Worm (Caenorhabditis elegans) whole organism, L3 larva: ENCODE measurements around the gene nep-11.
A peak's percentile ranks its signal among the peaks of the same experiment; 100 is the strongest.

ENCODE experiments used
- R02D3.7 ChIP-seq: fragments of 150-350 bp; optimal IDR thresholded peaks from 2 replicates; lab custom pipeline; 2014; ENCODE audit warnings: missing biosample characterization, missing genetic modification characterization
- ZK546.5 ChIP-seq: sonication (generic microtip); optimal IDR thresholded peaks from 2 replicates; lab custom pipeline; 2017; ENCODE audit warnings: missing biosample characterization, missing genetic modification characterization
- aly-2 ChIP-seq: fragments of 150-350 bp; optimal IDR thresholded peaks from 2 replicates; lab custom pipeline; 2014; ENCODE audit warnings: missing biosample characterization, missing genetic modification characterization
- ama-1 ChIP-seq: fragments of 150-350 bp; optimal IDR thresholded peaks from 2 replicates; lab custom pipeline; 2018
- ceh-82 ChIP-seq: fragments of 150-350 bp; optimal IDR thresholded peaks from 2 replicates; lab custom pipeline; 2014; ENCODE audit warnings: missing biosample characterization, missing genetic modification characterization
- ceh-9 ChIP-seq: sonication (generic microtip); optimal IDR thresholded peaks from 2 replicates; lab custom pipeline; 2018; ENCODE audit warnings: missing biosample characterization, missing genetic modification characterization
- daf-12 ChIP-seq: fragments of 150-350 bp; optimal IDR thresholded peaks from 2 replicates; lab custom pipeline; 2014; ENCODE audit warnings: missing biosample characterization, missing genetic modification reagents, missing genetic modification characterization
- egl-27 ChIP-seq: sonication (generic microtip); optimal IDR thresholded peaks from 4 replicates; lab custom pipeline; 2017; ENCODE audit warnings: missing biosample characterization, missing genetic modification reagents, missing genetic modification characterization
- egl-5 ChIP-seq: fragments of 150-350 bp; optimal IDR thresholded peaks from 2 replicates; lab custom pipeline; 2017; ENCODE audit warnings: missing biosample characterization, missing genetic modification reagents, missing genetic modification characterization, inconsistent platforms
- elt-1 ChIP-seq: fragments of 150-350 bp; optimal IDR thresholded peaks from 2 replicates; lab custom pipeline; 2014; ENCODE audit warnings: missing biosample characterization, missing genetic modification characterization
- elt-2 ChIP-seq: sonication (generic microtip); optimal IDR thresholded peaks from 2 replicates; lab custom pipeline; 2016; ENCODE audit warnings: missing genetic modification reagents, mild to moderate bottlenecking, missing genetic modification characterization, missing compliant biosample characterization
- elt-3 ChIP-seq, 3 experiments: fragments of 150-350 bp in 1 of 3; sonication (generic microtip) in 2 of 3; optimal IDR thresholded peaks; 2 replicates in 2 of 3; 4 replicates in 1 of 3; lab custom pipeline; 2014 to 2017; ENCODE audit warnings: missing biosample characterization in 3 of 3, missing genetic modification characterization in 3 of 3
- fkh-10 ChIP-seq: sonication (generic microtip); optimal IDR thresholded peaks from 2 replicates; lab custom pipeline; 2017; ENCODE audit warnings: missing biosample characterization, missing genetic modification reagents, missing genetic modification characterization
- fkh-2 ChIP-seq: fragments of 150-350 bp; optimal IDR thresholded peaks from 2 replicates; lab custom pipeline; 2014; ENCODE audit warnings: missing biosample characterization, missing genetic modification reagents, missing genetic modification characterization
- lin-15B ChIP-seq: fragments of 150-350 bp; optimal IDR thresholded peaks from 2 replicates; lab custom pipeline; 2014; ENCODE audit warnings: missing biosample characterization, missing genetic modification characterization
- mdl-1 ChIP-seq: fragments of 150-350 bp; optimal IDR thresholded peaks from 2 replicates; lab custom pipeline; 2014; ENCODE audit warnings: missing biosample characterization, missing genetic modification characterization
- mml-1 ChIP-seq: fragments of 150-350 bp; sonication (generic microtip); optimal IDR thresholded peaks from 3 replicates; lab custom pipeline; 2014; ENCODE audit warnings: missing biosample characterization, missing genetic modification characterization
- nfya-1 ChIP-seq: sonication (generic microtip); optimal IDR thresholded peaks from 2 replicates; lab custom pipeline; 2017; ENCODE audit warnings: missing genetic modification characterization, mild to moderate bottlenecking, missing compliant biosample characterization, antibody characterized with exemption, moderate library complexity; ENCODE audit not compliant: insufficient read depth
- nhr-11 ChIP-seq: fragments of 150-350 bp; optimal IDR thresholded peaks from 2 replicates; lab custom pipeline; 2014; ENCODE audit warnings: missing biosample characterization, missing genetic modification characterization
- nhr-12 ChIP-seq: fragments of 150-350 bp; optimal IDR thresholded peaks from 2 replicates; lab custom pipeline; 2014; ENCODE audit warnings: missing biosample characterization, missing genetic modification characterization
- nhr-25 ChIP-seq: sonication (generic microtip); optimal IDR thresholded peaks from 2 replicates; lab custom pipeline; 2017; ENCODE audit warnings: missing biosample characterization, missing genetic modification characterization
- nhr-28 ChIP-seq: fragments of 150-350 bp; optimal IDR thresholded peaks from 2 replicates; lab custom pipeline; 2014; ENCODE audit warnings: missing biosample characterization, missing genetic modification characterization
- nhr-43 ChIP-seq: sonication (generic microtip); optimal IDR thresholded peaks from 2 replicates; lab custom pipeline; 2016; ENCODE audit warnings: mild to moderate bottlenecking, missing genetic modification characterization, missing compliant biosample characterization; ENCODE audit not compliant: poor library complexity, severe bottlenecking
- nhr-67 ChIP-seq: fragments of 150-350 bp; optimal IDR thresholded peaks from 2 replicates; lab custom pipeline; 2014; ENCODE audit warnings: missing biosample characterization, missing genetic modification characterization
- nhr-76 ChIP-seq: fragments of 150-350 bp; sonication (generic microtip); optimal IDR thresholded peaks from 5 replicates; lab custom pipeline; 2014; ENCODE audit warnings: missing biosample characterization, missing genetic modification characterization
- nhr-77 ChIP-seq: fragments of 150-350 bp; optimal IDR thresholded peaks from 2 replicates; lab custom pipeline; 2014; ENCODE audit warnings: missing biosample characterization, missing genetic modification characterization
- pha-4 ChIP-seq: fragments of 150-350 bp; optimal IDR thresholded peaks from 2 replicates; lab custom pipeline; 2014; ENCODE audit warnings: missing biosample characterization, missing genetic modification reagents, missing genetic modification characterization
- pqm-1 ChIP-seq: fragments of 150-350 bp; optimal IDR thresholded peaks from 2 replicates; lab custom pipeline; 2017; ENCODE audit warnings: missing biosample characterization, missing genetic modification characterization, inconsistent platforms
- sea-2 ChIP-seq: fragments of 150-350 bp; sonication (generic microtip); optimal IDR thresholded peaks from 4 replicates; lab custom pipeline; 2014; ENCODE audit warnings: missing biosample characterization, missing genetic modification reagents, missing genetic modification characterization
- skn-1 ChIP-seq: fragments of 150-350 bp; optimal IDR thresholded peaks from 2 replicates; lab custom pipeline; 2014; ENCODE audit warnings: missing biosample characterization, missing genetic modification characterization
- snpc-4 ChIP-seq: fragments of 150-350 bp; optimal IDR thresholded peaks from 2 replicates; lab custom pipeline; 2014; ENCODE audit warnings: missing biosample characterization, missing genetic modification characterization
- tbx-2 ChIP-seq: sonication (generic microtip); optimal IDR thresholded peaks from 2 replicates; lab custom pipeline; 2016; ENCODE audit warnings: mild to moderate bottlenecking, missing genetic modification characterization, missing compliant biosample characterization
- unc-39 ChIP-seq: sonication (generic microtip); optimal IDR thresholded peaks from 4 replicates; lab custom pipeline; 2017; ENCODE audit warnings: missing biosample characterization, missing genetic modification characterization
- unc-62 ChIP-seq: fragments of 150-350 bp; sonication (generic microtip); optimal IDR thresholded peaks from 4 replicates; lab custom pipeline; 2014; ENCODE audit warnings: missing biosample characterization, missing genetic modification reagents, missing genetic modification characterization
- zag-1 ChIP-seq: fragments of 150-350 bp; optimal IDR thresholded peaks from 2 replicates; lab custom pipeline; 2014; ENCODE audit warnings: missing biosample characterization, missing genetic modification characterization
- ztf-11 ChIP-seq: fragments of 150-350 bp; optimal IDR thresholded peaks from 2 replicates; lab custom pipeline; 2014; ENCODE audit warnings: missing biosample characterization, missing genetic modification characterization
- ztf-4 ChIP-seq: fragments of 150-350 bp; optimal IDR thresholded peaks from 2 replicates; lab custom pipeline; 2014; ENCODE audit warnings: missing biosample characterization, missing genetic modification characterization

The nep-11 gene

DNA sequence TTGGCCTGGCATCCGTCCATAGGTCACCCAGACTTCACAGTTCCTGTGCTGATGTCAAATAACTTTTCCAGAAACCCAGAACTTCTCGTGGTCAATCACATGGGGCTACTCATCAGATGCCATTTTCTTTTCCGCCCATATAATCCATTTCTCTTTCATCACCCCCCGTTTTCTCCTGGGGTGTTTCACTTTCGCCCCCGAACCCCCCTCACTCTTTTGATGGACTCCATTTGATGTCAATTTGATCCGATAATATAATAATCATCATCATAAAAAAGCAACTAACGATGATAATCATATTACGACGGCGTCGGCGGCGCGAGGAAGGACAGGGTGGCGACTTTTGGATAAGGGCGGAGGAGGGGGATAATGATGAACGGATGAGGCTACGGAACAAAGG, 12.9 kb upstream of the nep-11 start:
- TF ChIP-seq ceh-9 (no peak), elt-2 (tag; lab: Kevin White, UChicago) (no peak), nhr-67 (no peak), aly-2 (tag; lab: Kevin White, UChicago) (no peak), fkh-2 (no peak), nhr-76 (tag; lab: Kevin White, UChicago) (no peak), nhr-12 (tag; lab: Kevin White, UChicago) (no peak), nhr-77 (no peak), sea-2 (GFP tag; lab: Kevin White, UChicago) (no peak), daf-12 (tag; lab: Kevin White, UChicago) (no peak), ZK546.5 (no peak), fkh-10 (GFP tag; lab: Kevin White, UChicago) (no peak)

- TF ChIP-seq egl-27 (tag; lab: Kevin White, UChicago), result no peak
- TF ChIP-seq egl-5, result no peak
- no peak for TF ChIP-seq mdl-1 (tag; lab: Kevin White, UChicago)
- TF ChIP-seq skn-1, result no peak
- no peak for TF ChIP-seq R02D3.7 (tag; lab: Kevin White, UChicago)
- no peak for TF ChIP-seq nhr-77
- no peak for TF ChIP-seq ztf-4 (tag; lab: Kevin White, UChicago)
- TF ChIP-seq lin-15B (tag; lab: Kevin White, UChicago), result no peak
- no peak for TF ChIP-seq pqm-1 (tag; lab: Kevin White, UChicago)
- no peak for TF ChIP-seq fkh-10 (GFP tag; lab: Kevin White, UChicago)
- no peak for TF ChIP-seq elt-1 (tag; lab: Kevin White, UChicago)
- no peak for TF ChIP-seq mml-1 (tag; lab: Kevin White, UChicago)
- TF ChIP-seq elt-3 (tag; optimal IDR thresholded peaks at IDR 0.05; lab: Kevin White, UChicago), result no peak
- no peak for TF ChIP-seq nhr-11
These were observed 12.1 kb upstream of the nep-11 start for ce11 chrII:3437393-3437792.

- TF ChIP-seq sea-2 (GFP tag; lab: Kevin White, UChicago), result no peak
- no peak for TF ChIP-seq elt-1 (tag; lab: Kevin White, UChicago)
- TF ChIP-seq nhr-77, result no peak
- no peak for TF ChIP-seq egl-27 (tag; lab: Kevin White, UChicago)
- no peak for TF ChIP-seq pqm-1 (tag; lab: Kevin White, UChicago)
- no peak for TF ChIP-seq zag-1 (tag; lab: Kevin White, UChicago)
- no peak for TF ChIP-seq ztf-11 (tag; lab: Kevin White, UChicago)
- no peak for TF ChIP-seq tbx-2 (tag; lab: Kevin White, UChicago)
- TF ChIP-seq elt-3 (tag; optimal IDR thresholded peaks at IDR 0.05; lab: Kevin White, UChicago), result no peak
- no peak for TF ChIP-seq nhr-67
These were observed 11.1 kb upstream of the nep-11 start, which contains the start of gene skpo-2 for ce11 chrII:3436412-3436811. Gene skpo-2, minus strand, starts transcription at chrII:3436512.

DNA sequence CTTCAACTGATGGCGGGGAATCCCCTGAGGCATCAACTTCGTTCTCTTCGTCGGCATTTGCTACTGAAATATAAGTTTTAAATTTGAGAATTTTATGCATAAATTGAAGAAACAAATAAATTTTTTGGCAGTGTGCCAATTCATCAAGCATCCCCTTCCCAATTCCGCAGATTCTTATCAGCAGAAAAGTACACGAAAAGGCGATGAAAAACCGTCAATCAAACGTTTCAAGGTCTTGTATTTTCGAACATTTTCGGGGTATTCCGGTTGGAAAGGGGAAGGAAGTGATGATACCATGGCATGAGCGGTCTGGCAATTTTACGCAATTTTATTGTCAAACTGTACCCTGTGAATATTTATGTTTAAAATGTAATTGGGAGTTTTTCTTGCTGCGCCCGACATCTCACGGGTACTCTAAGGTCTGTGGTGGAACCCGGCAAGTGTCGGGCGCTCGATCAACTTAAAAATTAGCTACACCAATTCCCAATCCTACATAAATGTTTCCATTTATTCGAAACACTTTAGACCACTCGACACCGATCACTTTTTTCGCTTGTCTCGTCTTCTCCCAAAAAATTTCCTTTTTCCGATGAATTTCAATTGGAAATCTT, 9.7 kb upstream of the nep-11 start:
- TF ChIP-seq ama-1 (lab: Kevin White, UChicago), result peak; percentile 19
- TF ChIP-seq nhr-43, result peak; percentile 43
- peak; percentile 56 for TF ChIP-seq nhr-25 (tag; lab: Kevin White, UChicago)
- TF ChIP-seq egl-27 (tag; lab: Kevin White, UChicago), result no peak
- TF ChIP-seq ceh-82, result no peak
- TF ChIP-seq skn-1, result no peak
- TF ChIP-seq unc-62 (GFP tag; lab: Kevin White, UChicago), result peak; percentile 43
- no peak for TF ChIP-seq aly-2 (tag; lab: Kevin White, UChicago)
- TF ChIP-seq snpc-4 (tag; lab: Kevin White, UChicago), result peak; percentile 78
- no peak for TF ChIP-seq unc-39
- no peak for TF ChIP-seq nhr-28 (tag; lab: Kevin White, UChicago)
- TF ChIP-seq elt-1 (tag; lab: Kevin White, UChicago), result peak; percentile 77
- TF ChIP-seq, all 47 proteins: peak for 6

DNA sequence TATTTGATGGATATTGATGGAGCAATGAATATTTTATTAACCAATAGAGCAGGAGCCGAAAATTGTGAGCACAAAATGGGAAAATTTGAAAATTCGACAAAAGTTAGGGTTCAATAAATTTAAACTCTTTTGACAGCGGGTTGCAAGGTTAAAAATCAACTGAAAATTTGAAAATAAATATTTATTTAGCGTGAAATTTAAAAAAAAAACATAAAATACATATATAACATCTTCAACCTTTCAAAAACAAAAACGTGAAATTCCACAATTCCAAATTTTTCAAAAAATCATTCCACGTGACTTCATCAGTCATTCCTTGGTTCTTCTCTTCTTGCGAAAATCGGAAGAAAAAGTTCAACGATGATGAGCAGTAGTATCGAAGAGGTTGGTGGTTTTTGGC, 4.1 kb upstream of the nep-11 start, which contains the start of gene C16C8.18:
Gene C16C8.18, plus strand, starts transcription at position 301 of the 400 bp plus-strand sequence.
- no peak for TF ChIP-seq nhr-43
- no peak for TF ChIP-seq pha-4 (tag; lab: Kevin White, UChicago)
- no peak for TF ChIP-seq zag-1 (tag; lab: Kevin White, UChicago)
- TF ChIP-seq pqm-1 (tag; lab: Kevin White, UChicago), result no peak
- no peak for TF ChIP-seq egl-27 (tag; lab: Kevin White, UChicago)
- no peak for TF ChIP-seq ZK546.5
- no peak for TF ChIP-seq unc-62 (GFP tag; lab: Kevin White, UChicago)
- TF ChIP-seq nhr-11, result no peak
- TF ChIP-seq nhr-67, result no peak
- TF ChIP-seq R02D3.7 (tag; lab: Kevin White, UChicago), result no peak
- TF ChIP-seq nfya-1 (tag; lab: Kevin White, UChicago), result no peak
